Worm (Caenorhabditis elegans): Measurements from ENCODE around the gene Y54G2A.50.
"Not testable (repeated sequence)": the region's sequence is repeated elsewhere in the genome, so short reads cannot be mapped to it uniquely, and the experiment has no call there.

Gene Y54G2A.50

DNA sequence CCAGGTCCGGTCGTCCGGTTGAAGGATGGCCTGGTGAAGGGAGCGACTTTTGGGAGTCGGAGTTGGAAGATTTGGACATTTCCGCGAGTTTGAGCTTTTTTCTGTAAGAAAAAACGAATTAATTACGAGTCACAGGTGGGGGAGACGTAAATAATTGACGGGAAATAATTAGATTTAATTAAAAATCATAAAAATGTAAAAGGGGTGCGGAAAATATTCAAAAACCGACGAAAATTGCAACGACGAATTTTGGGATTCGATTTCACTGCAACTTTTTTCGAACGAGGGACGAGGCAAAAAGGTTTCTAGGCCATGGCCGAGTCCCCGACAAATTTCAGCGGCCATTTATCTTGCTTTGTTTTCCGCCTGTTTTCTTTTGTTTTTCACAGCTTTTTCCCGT lies 23.2 kb upstream of the Y54G2A.50 start, which contains the start of gene Y54G2A.19:
TSS of gene Y54G2A.19 (minus strand) at position 101 of the 400 bp plus-strand sequence.
- not testable (repeated sequence) for TF ChIP-seq fkh-10 (GFP tag; optimal IDR thresholded peaks at IDR 0.05); lir-3 (tag; optimal IDR thresholded peaks at IDR 0.05; ENCODE audit: poor library complexity); vab-15 (tag; optimal IDR thresholded peaks at IDR 0.05)

DNA sequence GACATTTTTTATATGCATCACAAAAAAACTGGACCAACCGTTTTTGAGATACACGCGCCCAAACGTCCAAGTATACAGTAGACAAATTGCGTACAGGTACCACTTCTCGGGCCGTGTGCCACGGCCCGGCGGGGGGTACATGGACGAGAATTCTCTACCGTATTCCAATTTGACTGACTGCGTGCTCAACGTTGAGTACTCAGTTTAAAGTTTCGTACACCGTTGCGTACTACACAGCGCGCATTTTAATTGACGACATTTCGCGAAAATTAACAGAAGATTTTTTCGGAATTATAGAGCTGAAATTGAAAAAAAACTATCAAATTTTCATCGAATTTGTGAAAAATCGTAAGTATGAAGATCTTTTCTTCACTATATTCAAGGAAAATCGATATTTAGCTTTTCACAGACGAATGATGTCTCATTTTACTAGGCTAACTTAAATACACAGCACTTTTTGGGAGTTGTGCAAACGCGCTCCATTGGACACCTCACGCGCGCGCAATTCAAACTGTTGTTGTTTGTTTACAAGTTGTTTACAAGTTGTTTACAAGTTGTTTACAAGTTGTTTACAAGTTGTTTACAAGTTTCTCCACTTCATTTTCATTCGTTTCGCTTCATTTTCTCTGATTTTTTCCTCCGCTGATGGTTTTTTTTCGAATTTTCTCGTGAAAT lies 21.7 kb upstream of the Y54G2A.50 start:
- peak; percentile 49 to 68 for TF ChIP-seq efl-1 (optimal IDR thresholded peaks at IDR 0.05)
- peak; percentile 69 to 94 for TF ChIP-seq efl-1 (GFP tag; optimal IDR thresholded peaks at IDR 0.05 in 1 of 2)
- TF ChIP-seq nhr-90 (tag; optimal IDR thresholded peaks at IDR 0.05; ENCODE audit: poor library complexity) = peak; percentile 15
- peak; percentile 77 for TF ChIP-seq nhr-19 (GFP tag; conservative IDR thresholded peaks at IDR 0.05)
- peak; percentile 75 for TF ChIP-seq nhr-47 (tag; optimal IDR thresholded peaks at IDR 0.05)
- peak; percentile 65 for TF ChIP-seq nhr-85 (tag)
- peak; percentile 64 for TF ChIP-seq nhr-71 (tag; optimal IDR thresholded peaks at IDR 0.05)
- TF ChIP-seq egl-13 (tag; optimal IDR thresholded peaks at IDR 0.05) = peak; percentile 3
- peak; percentile 34 for TF ChIP-seq tbx-2 (tag; optimal IDR thresholded peaks at IDR 0.05)
- peak; percentile 30 for TF ChIP-seq isw-1 (GFP tag; IDR thresholded peaks at IDR 0.05)
- TF ChIP-seq ceh-88 (GFP tag; IDR thresholded peaks at IDR 0.05) = peak; percentile 70
- TF ChIP-seq rnt-1 (tag; optimal IDR thresholded peaks at IDR 0.05) = peak; percentile 48
- peak in 1 of 3 experiments; percentile 65 for TF ChIP-seq dpl-1 (GFP tag; optimal IDR thresholded peaks at IDR 0.05)
- peak; percentile 29 for TF ChIP-seq unc-86 (tag; optimal IDR thresholded peaks at IDR 0.05)
- peak in 1 of 2 experiments; percentile 5 for TF ChIP-seq lin-35 (GFP tag; optimal IDR thresholded peaks at IDR 0.05)
- TF ChIP-seq F16B12.6 (tag; optimal IDR thresholded peaks at IDR 0.05) = peak; percentile 14
- TF ChIP-seq swsn-7 (tag; optimal IDR thresholded peaks at IDR 0.05) = peak; percentile 34
- peak; percentile 40 for TF ChIP-seq lin-14 (GFP tag; optimal IDR thresholded peaks at IDR 0.05)
- TF ChIP-seq grh-1 (GFP tag; IDR thresholded peaks at IDR 0.05) = peak; percentile 69
- TF ChIP-seq snu-23 (GFP tag; optimal IDR thresholded peaks at IDR 0.05) = peak; percentile 19
- TF ChIP-seq xbp-1 (tag; optimal IDR thresholded peaks at IDR 0.05) = peak; percentile 58
- peak; percentile 55 to 56 for TF ChIP-seq lsy-2 (tag; optimal IDR thresholded peaks at IDR 0.05)
- TF ChIP-seq mab-9 (GFP tag; IDR thresholded peaks at IDR 0.05) = 0 out of 2 replicates have a peak, but pooled peaks have one; percentile 45
- peak; percentile 32 for TF ChIP-seq dsc-1 (tag; optimal IDR thresholded peaks at IDR 0.05)

ce11 chrIV:2897644-2898160 lies 20.1 kb upstream of the Y54G2A.50 start, which contains the start of gene Y54G2A.36:
Y54G2A.36 (plus strand) TSS chrIV:2897694.
- TF ChIP-seq hlh-4 (tag; optimal IDR thresholded peaks at IDR 0.05) (no peak), C16A3.4 (tag; optimal IDR thresholded peaks at IDR 0.05) (no peak), C04F5.9 (tag; optimal IDR thresholded peaks at IDR 0.05) (no peak), unc-98 (GFP tag; IDR thresholded peaks at IDR 0.05) (no peak), efl-1 (optimal IDR thresholded peaks at IDR 0.05) (no peak), efl-1 (GFP tag; optimal IDR thresholded peaks at IDR 0.05 in 1 of 2) (peak in 1 of 2 experiments; percentile 21)

DNA sequence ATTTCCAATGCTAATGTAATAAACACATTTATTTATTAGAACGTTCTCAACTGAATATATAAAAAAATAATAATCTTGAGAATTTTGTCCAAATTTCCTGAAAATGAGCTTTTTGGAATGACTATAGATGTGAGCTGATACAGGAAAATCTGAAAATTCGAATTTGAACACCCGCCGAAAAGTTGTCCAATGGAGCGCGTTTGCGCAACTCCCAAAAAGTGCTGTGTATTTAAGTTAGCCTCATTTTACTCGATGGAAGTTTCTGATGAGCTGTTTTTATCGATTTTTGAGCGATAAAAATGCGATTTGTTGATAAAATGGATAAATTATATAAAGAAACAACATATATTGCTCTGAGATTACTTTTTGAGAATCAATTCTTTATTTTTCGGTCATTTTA lies 15.9 kb upstream of the Y54G2A.50 start:
- peak; percentile 38 to 70 (median 69) for TF ChIP-seq dpl-1 (GFP tag; optimal IDR thresholded peaks at IDR 0.05)
- peak; percentile 20 to 77 for TF ChIP-seq lin-35 (GFP tag; optimal IDR thresholded peaks at IDR 0.05)
- TF ChIP-seq efl-1 (optimal IDR thresholded peaks at IDR 0.05) = peak in 1 of 2 experiments; percentile 72
- peak; percentile 79 to 98 for TF ChIP-seq efl-1 (GFP tag; optimal IDR thresholded peaks at IDR 0.05 in 1 of 2)

- TF ChIP-seq snpc-4 (tag; optimal IDR thresholded peaks at IDR 0.05) = no peak
- TF ChIP-seq efl-3 (GFP tag; optimal IDR thresholded peaks at IDR 0.05) = no peak
- TF ChIP-seq efl-1 (optimal IDR thresholded peaks at IDR 0.05) = no peak
- TF ChIP-seq efl-1 (GFP tag; optimal IDR thresholded peaks at IDR 0.05 in 1 of 2) = peak in 1 of 2 experiments; percentile 8
Measured at ce11 chrIV:2914545-2914944, 3.3 kb upstream of the Y54G2A.50 start.

All from whole organism, L1 larva.